Worm (Caenorhabditis elegans) whole organism, mixed stage, embryonic: Measurements from ENCODE around the gene clec-233.

ENCODE experiments used
- elt-3 ChIP-seq: fragments of 150-350 bp; optimal IDR thresholded peaks from 2 replicates; lab custom pipeline; 2014; ENCODE audit warnings: missing biosample characterization, missing genetic modification characterization
- flh-1 ChIP-seq: fragments of 200-800 bp; sonication (Bioruptor generic); optimal IDR thresholded peaks from 2 replicates; lab custom pipeline; 2018; ENCODE audit warnings: mild to moderate bottlenecking, missing genetic modification characterization, moderate library complexity, missing compliant biosample characterization
- lin-13 ChIP-seq: fragments of 150-350 bp; optimal IDR thresholded peaks from 2 replicates; lab custom pipeline; 2014; ENCODE audit warnings: missing biosample characterization, missing genetic modification characterization
- nhr-28 ChIP-seq: fragments of 150-350 bp; optimal IDR thresholded peaks from 2 replicates; lab custom pipeline; 2014; ENCODE audit warnings: missing biosample characterization, missing genetic modification characterization
- snpc-4 ChIP-seq: fragments of 150-350 bp; optimal IDR thresholded peaks from 2 replicates; lab custom pipeline; 2014; ENCODE audit warnings: missing biosample characterization, missing genetic modification characterization
- unc-39 ChIP-seq: fragments of 150-350 bp; optimal IDR thresholded peaks from 2 replicates; lab custom pipeline; 2014; ENCODE audit warnings: missing biosample characterization, missing genetic modification characterization
- unc-62 ChIP-seq: fragments of 150-350 bp; optimal IDR thresholded peaks from 2 replicates; lab custom pipeline; 2014; ENCODE audit warnings: missing biosample characterization, missing genetic modification reagents, missing genetic modification characterization
- ztf-11 ChIP-seq: fragments of 150-350 bp; optimal IDR thresholded peaks from 2 replicates; lab custom pipeline; 2014; ENCODE audit warnings: missing biosample characterization, missing genetic modification characterization

- TF ChIP-seq flh-1 (GFP tag; lab: Kevin White, UChicago), result no peak
- TF ChIP-seq nhr-28 (tag; lab: Kevin White, UChicago), result no peak
- TF ChIP-seq lin-13 (tag; lab: Kevin White, UChicago), result no peak
- TF ChIP-seq ztf-11, result no peak
- TF ChIP-seq unc-39, result no peak
- no peak for TF ChIP-seq snpc-4
- no peak for TF ChIP-seq unc-62 (GFP tag; lab: Kevin White, UChicago)
- no peak for TF ChIP-seq elt-3
Observed at ce11 chrV:16202618-16203017, 31.1 kb upstream of the clec-233 start, which contains the start of gene F11A5.18.
